Fruit fly (Drosophila melanogaster) whole organism, embryonic: ENCODE measurements around the gene vito.

Experiments used
- Awh ChIP-seq: fragments of 200-800 bp; sonication (Bioruptor generic); IDR thresholded peaks from 2 replicates; pipeline ENCODE4, ENCODE4 v1.3.6; 2022; ENCODE audit warnings: missing biosample characterization, missing genetic modification characterization
- Bdp1 ChIP-seq: fragments of 200-800 bp; sonication (Bioruptor generic); optimal IDR thresholded peaks from 3 replicates; lab custom pipeline; 2016; ENCODE audit warnings: missing biosample characterization, missing genetic modification characterization
- CG10366 ChIP-seq: fragments of 200-800 bp; sonication (Bioruptor generic); IDR thresholded peaks from 2 replicates; pipeline ENCODE4 v1.3.6; 2022; ENCODE audit warnings: missing biosample characterization, missing genetic modification characterization
- CG12769 ChIP-seq: fragments of 200-800 bp; sonication (Bioruptor generic); optimal IDR thresholded peaks from 2 replicates; lab custom pipeline; 2019; ENCODE audit warnings: missing biosample characterization, mild to moderate bottlenecking, missing genetic modification characterization, moderate library complexity
- CG13624 ChIP-seq: fragments of 200-800 bp; sonication (Bioruptor generic); optimal IDR thresholded peaks from 2 replicates; lab custom pipeline; 2016; ENCODE audit warnings: missing biosample characterization, missing genetic modification characterization
- CG13894 ChIP-seq: fragments of 200-800 bp; sonication (Bioruptor generic); optimal IDR thresholded peaks from 3 replicates; lab custom pipeline; 2018; ENCODE audit warnings: missing biosample characterization, mild to moderate bottlenecking, missing genetic modification characterization, moderate library complexity
- CG15073 ChIP-seq: fragments of 200-800 bp; sonication (Bioruptor generic); optimal IDR thresholded peaks from 2 replicates; lab custom pipeline; 2016; ENCODE audit warnings: missing biosample characterization, missing genetic modification characterization
- CG15479 ChIP-seq: fragments of 200-800 bp; sonication (Bioruptor generic); optimal IDR thresholded peaks from 3 replicates; lab custom pipeline; 2019; ENCODE audit warnings: missing biosample characterization, mild to moderate bottlenecking, missing genetic modification characterization, moderate library complexity
- CG1603 ChIP-seq: fragments of 200-800 bp; sonication (Bioruptor generic); optimal IDR thresholded peaks from 2 replicates; lab custom pipeline; 2019; ENCODE audit warnings: missing biosample characterization, mild to moderate bottlenecking, missing genetic modification characterization, moderate library complexity
- CG17361 ChIP-seq: fragments of 200-800 bp; sonication (Bioruptor generic); IDR thresholded peaks from 3 replicates; pipeline ENCODE4 v1.3.6; 2022; ENCODE audit warnings: missing biosample characterization, missing genetic modification characterization
- CG18011 ChIP-seq: fragments of 200-800 bp; sonication (Bioruptor generic); optimal IDR thresholded peaks from 2 replicates; lab custom pipeline; 2017; ENCODE audit warnings: missing biosample characterization, missing genetic modification characterization, mild to moderate bottlenecking, moderate library complexity, missing genotype
- CG18764 ChIP-seq: fragments of 200-800 bp; sonication (Bioruptor generic); optimal IDR thresholded peaks from 3 replicates; lab custom pipeline; 2016; ENCODE audit warnings: missing biosample characterization, missing genetic modification characterization
- CG2875 ChIP-seq: fragments of 200-800 bp; sonication (Bioruptor generic); optimal IDR thresholded peaks from 2 replicates; lab custom pipeline; 2017; ENCODE audit warnings: missing biosample characterization, mild to moderate bottlenecking, missing genetic modification characterization, missing genetic modification reagents
- CG30403 ChIP-seq: fragments of 200-800 bp; sonication (Bioruptor generic); optimal IDR thresholded peaks from 3 replicates; lab custom pipeline; 2016; ENCODE audit warnings: missing biosample characterization, missing genetic modification characterization
- CG34422 ChIP-seq: fragments of 200-800 bp; sonication (Bioruptor generic); IDR thresholded peaks from 3 replicates; pipeline ENCODE4 v1.3.6; 2022; ENCODE audit warnings: missing biosample characterization, missing genetic modification characterization
- CG5245 ChIP-seq: fragments of 200-800 bp; sonication (Bioruptor generic); optimal IDR thresholded peaks from 3 replicates; lab custom pipeline; 2016; ENCODE audit warnings: missing biosample characterization, missing genetic modification characterization
- CG7556 ChIP-seq: fragments of 200-800 bp; sonication (Bioruptor generic); optimal IDR thresholded peaks from 2 replicates; lab custom pipeline; 2017; ENCODE audit warnings: missing biosample characterization, mild to moderate bottlenecking, missing genetic modification characterization
- CG9727 ChIP-seq: fragments of 200-800 bp; sonication (Bioruptor generic); optimal IDR thresholded peaks from 3 replicates; lab custom pipeline; 2017; ENCODE audit warnings: missing biosample characterization, mild to moderate bottlenecking, missing genetic modification characterization
- CG9876 ChIP-seq: fragments of 200-800 bp; sonication (Bioruptor generic); optimal IDR thresholded peaks from 2 replicates; lab custom pipeline; 2016; ENCODE audit warnings: missing biosample characterization, missing genetic modification characterization
- CkIIα-i1 ChIP-seq: fragments of 200-800 bp; sonication (Bioruptor generic); IDR thresholded peaks from 2 replicates; pipeline ENCODE4 v1.3.6; 2022; ENCODE audit warnings: missing biosample characterization, missing genetic modification characterization
- Dbx ChIP-seq: fragments of 200-800 bp; sonication (Bioruptor generic); IDR thresholded peaks from 3 replicates; pipeline ENCODE4 v1.3.6; 2022; ENCODE audit warnings: missing biosample characterization, missing genetic modification characterization
- ERR ChIP-seq: fragments of 200-800 bp; sonication (Bioruptor generic); optimal IDR thresholded peaks from 2 replicates; lab custom pipeline; 2016; ENCODE audit warnings: missing biosample characterization, missing genetic modification characterization
- Gsc ChIP-seq: fragments of 200-800 bp; sonication (Bioruptor generic); IDR thresholded peaks from 2 replicates; pipeline ENCODE4 v1.3.6; 2022; ENCODE audit warnings: missing biosample characterization, missing genetic modification characterization
- H15 ChIP-seq: fragments of 200-800 bp; sonication (Bioruptor generic); IDR thresholded peaks from 3 replicates; pipeline ENCODE4 v1.3.6; 2022; ENCODE audit warnings: missing biosample characterization, missing genetic modification characterization
- Med ChIP-seq: fragments of 200-800 bp; sonication (Bioruptor generic); peaks from one replicate; lab custom pipeline; 2016; ENCODE audit warnings: missing biosample characterization, missing genetic modification characterization, mild to moderate bottlenecking, inconsistent platforms, moderate library complexity
- Myb ChIP-seq: fragments of 200-800 bp; sonication (Bioruptor generic); optimal IDR thresholded peaks from 2 replicates; lab custom pipeline; 2016; ENCODE audit warnings: missing biosample characterization, missing genetic modification characterization
- ab ChIP-seq: fragments of 200-800 bp; sonication (Bioruptor generic); optimal IDR thresholded peaks from 2 replicates; lab custom pipeline; 2016; ENCODE audit warnings: missing biosample characterization, missing genetic modification characterization
- abd-A ChIP-seq: fragments of 200-800 bp; sonication (Bioruptor generic); optimal IDR thresholded peaks from 3 replicates; lab custom pipeline; 2019; ENCODE audit warnings: missing biosample characterization, mild to moderate bottlenecking, missing genetic modification characterization, moderate library complexity
- cato ChIP-seq: fragments of 200-800 bp; sonication (Bioruptor generic); optimal IDR thresholded peaks from 2 replicates; lab custom pipeline; 2016; ENCODE audit warnings: missing biosample characterization, missing genetic modification characterization, borderline replicate concordance
- chinmo ChIP-seq: fragments of 200-800 bp; sonication (Bioruptor generic); IDR thresholded peaks from 4 replicates; pipeline ENCODE4 v1.3.6; 2022; ENCODE audit warnings: missing biosample characterization, missing genetic modification characterization; ENCODE audit not compliant: partially characterized antibody
- chn ChIP-seq: fragments of 200-800 bp; sonication (Bioruptor generic); optimal IDR thresholded peaks from 2 replicates; lab custom pipeline; 2016; ENCODE audit warnings: missing biosample characterization, missing genetic modification characterization
- croc ChIP-seq: fragments of 200-800 bp; sonication (Bioruptor generic); conservative IDR thresholded peaks from 3 replicates; pipeline ENCODE4 v1.3.6; 2022; ENCODE audit warnings: missing biosample characterization, missing genetic modification characterization
- dimm ChIP-seq: fragments of 200-800 bp; sonication (Bioruptor generic); IDR thresholded peaks from 2 replicates; pipeline ENCODE4 v1.3.6; 2022; ENCODE audit warnings: missing biosample characterization, missing genetic modification characterization
- emc ChIP-seq: fragments of 200-800 bp; sonication (Bioruptor generic); optimal IDR thresholded peaks from 2 replicates; lab custom pipeline; 2016; ENCODE audit warnings: missing biosample characterization, missing genetic modification characterization
- esg ChIP-seq: fragments of 200-800 bp; sonication (Bioruptor generic); conservative IDR thresholded peaks from 2 replicates; pipeline ENCODE4 v1.3.6; 2022; ENCODE audit warnings: missing biosample characterization, missing genetic modification characterization
- fru ChIP-seq: fragments of >200 bp; optimal IDR thresholded peaks from 2 replicates; lab custom pipeline; 2017
- gem ChIP-seq: fragments of 200-800 bp; sonication (Bioruptor generic); optimal IDR thresholded peaks from 2 replicates; lab custom pipeline; 2019; ENCODE audit warnings: missing biosample characterization, mild to moderate bottlenecking, missing genetic modification characterization, moderate library complexity
- gt ChIP-seq: fragments of 200-800 bp; sonication (Bioruptor generic); IDR thresholded peaks from 2 replicates; pipeline ENCODE4 v1.3.6; 2022; ENCODE audit warnings: missing biosample characterization, missing genetic modification characterization
- kah ChIP-seq: fragments of 200-800 bp; sonication (Bioruptor generic); optimal IDR thresholded peaks from 2 replicates; lab custom pipeline; 2018; ENCODE audit warnings: missing biosample characterization, mild to moderate bottlenecking, missing genetic modification characterization
- lilli ChIP-seq: fragments of 200-800 bp; sonication (Bioruptor generic); optimal IDR thresholded peaks from 3 replicates; lab custom pipeline; 2016; ENCODE audit warnings: missing biosample characterization, missing genetic modification characterization
- lov ChIP-seq, 2 experiments: fragments of 200-800 bp in 1 of 2; fragments of >200 bp in 1 of 2; sonication (Bioruptor generic) in 1 of 2; IDR thresholded peaks in 1 of 2; optimal IDR thresholded peaks in 1 of 2; 2 replicates in 1 of 2; 3 replicates in 1 of 2; pipeline versions ENCODE4 v1.3.6 to Lab custom; 2017 to 2022; ENCODE audit warnings: missing biosample characterization in 1 of 2, missing genetic modification characterization in 1 of 2
- pho ChIP-seq: fragments of 200-800 bp; sonication (Bioruptor generic); optimal IDR thresholded peaks from 2 replicates; lab custom pipeline; 2016; ENCODE audit warnings: missing biosample characterization, missing genetic modification characterization
- phol ChIP-seq: fragments of 200-800 bp; sonication (Bioruptor generic); optimal IDR thresholded peaks from 3 replicates; lab custom pipeline; 2018; ENCODE audit warnings: missing biosample characterization, mild to moderate bottlenecking, missing genetic modification characterization, moderate library complexity
- row ChIP-seq: fragments of 200-800 bp; sonication (Bioruptor generic); IDR thresholded peaks from 3 replicates; pipeline ENCODE4 v1.3.6; 2022; ENCODE audit warnings: missing biosample characterization, missing genetic modification characterization
- sc ChIP-seq, 3 experiments: fragments of >200 bp in 2 of 3; fragments of 200-800 bp in 1 of 3; sonication (Bioruptor generic) in 1 of 3; optimal IDR thresholded peaks; 2 replicates in 2 of 3; 3 replicates in 1 of 3; lab custom pipeline; 2017; ENCODE audit warnings: mild to moderate bottlenecking in 1 of 3, missing biosample characterization in 1 of 3, missing genetic modification characterization in 1 of 3, missing genetic modification reagents in 1 of 3
- sens ChIP-seq: fragments of 200-800 bp; sonication (Bioruptor generic); peaks from one replicate; lab custom pipeline; 2016; ENCODE audit warnings: missing biosample characterization, missing genetic modification characterization
- sima ChIP-seq: fragments of 200-800 bp; sonication (Bioruptor generic); optimal IDR thresholded peaks from 2 replicates; lab custom pipeline; 2016; ENCODE audit warnings: missing biosample characterization, missing genetic modification characterization
- sr ChIP-seq: fragments of 200-800 bp; sonication (Bioruptor generic); IDR thresholded peaks from 3 replicates; pipeline ENCODE4 v1.3.6; 2022; ENCODE audit warnings: missing biosample characterization, missing genetic modification characterization
- vvl ChIP-seq: fragments of 200-800 bp; sonication (Bioruptor generic); IDR thresholded peaks from 2 replicates; pipeline ENCODE4 v1.3.6; 2022; ENCODE audit warnings: missing biosample characterization, missing genetic modification characterization
- wek ChIP-seq: fragments of 200-800 bp; sonication (Bioruptor generic); optimal IDR thresholded peaks from 3 replicates; lab custom pipeline; 2018; ENCODE audit warnings: missing biosample characterization, mild to moderate bottlenecking, missing genetic modification characterization, moderate library complexity

vito gene

dm6 chr3L:5789663-5790062 lies 12.5 kb upstream of the vito start (continued):
- TF ChIP-seq CG2875, result no peak
- peak; percentile 57 for TF ChIP-seq gem (tag; lab: Kevin White, UChicago)
- peak; percentile 92 for TF ChIP-seq Med
- peak; percentile 5 for TF ChIP-seq CG7556 (GFP tag; lab: Kevin White, UChicago)
- 0 out of 3 replicates have a peak, but pooled peaks have one; percentile 31 for TF ChIP-seq Dbx (GFP tag; lab: Robert Waterston, UW)
- TF ChIP-seq CG13894 (tag; lab: Kevin White, UChicago), result peak; percentile 10
- TF ChIP-seq sens (GFP tag; lab: Kevin White, UChicago), result peak; percentile 94
- TF ChIP-seq CG18011, result peak; percentile 8
- TF ChIP-seq pho (GFP tag; lab: Kevin White, UChicago), result peak; percentile 50
- TF ChIP-seq CG15073, result no peak
- TF ChIP-seq wek (GFP tag; lab: Kevin White, UChicago), result no peak
- peak; percentile 58 for TF ChIP-seq lilli
- peak; percentile 47 for TF ChIP-seq CG30403 (GFP tag; lab: Kevin White, UChicago)
- peak; percentile 35 for TF ChIP-seq phol
- TF ChIP-seq row, result peak; percentile 20; the same call in 1 of the 3 replicates

- no peak for TF ChIP-seq cato
- 0 out of 4 replicates have a peak, but pooled peaks have one; percentile 8 for TF ChIP-seq chinmo (GFP tag; lab: Robert Waterston, UW)
- peak; percentile 27 for TF ChIP-seq CG12769 (tag; lab: Kevin White, UChicago)
- TF ChIP-seq esg (GFP tag; lab: Robert Waterston, UW), result no peak
- no peak for TF ChIP-seq CG10366 (GFP tag; lab: Robert Waterston, UW)
- TF ChIP-seq CG13624, result peak; percentile 31
- TF ChIP-seq CG18764 (GFP tag; lab: Kevin White, UChicago), result no peak
- peak; percentile 90 for TF ChIP-seq CG13894 (tag; lab: Kevin White, UChicago)
- TF ChIP-seq, all 482 proteins: peak for 4
Observed at dm6 chr3L:5788823-5789222, 11.7 kb upstream of the vito start.

dm6 chr3L:5787476-5787875 lies 10.3 kb upstream of the vito start:
- TF ChIP-seq sr (peak; percentile 82), CG17361 (GFP tag; lab: Robert Waterston, UW) (no peak), gt (GFP tag; lab: Robert Waterston, UW) (no peak), emc (GFP tag; lab: Kevin White, UChicago) (no peak), CG1603 (tag; lab: Kevin White, UChicago) (no peak), chn (no peak), croc (GFP tag; lab: Robert Waterston, UW) (no peak), sc (optimal IDR thresholded peaks at IDR 0.05; lab: Kevin White, UChicago) (no peak), sc (GFP tag; optimal IDR thresholded peaks at IDR 0.05; lab: Kevin White, UChicago) (no peak), ab (GFP tag; lab: Kevin White, UChicago) (no peak), sima (no peak), Bdp1 (GFP tag; lab: Kevin White, UChicago) (no peak), Gsc (no peak), CG9876 (no peak), Myb (GFP tag; lab: Kevin White, UChicago) (no peak), CG15479 (GFP tag; lab: Kevin White, UChicago) (peak; percentile 44), CkIIα-i1 (GFP tag; lab: Robert Waterston, UW) (no peak), CG9727 (GFP tag; lab: Kevin White, UChicago) (no peak), abd-A (tag; lab: Kevin White, UChicago) (peak; percentile 52), CG5245 (GFP tag; lab: Kevin White, UChicago) (no peak), CG34422 (GFP tag; lab: Robert Waterston, UW) (no peak), lov (optimal IDR thresholded peaks at IDR 0.05; lab: Kevin White, UChicago) (no peak), lov (GFP tag; IDR thresholded peaks at IDR 0.05; lab: Robert Waterston, UW) (no peak), dimm (GFP tag; lab: Robert Waterston, UW) (no peak), fru (lab: Kevin White, UChicago) (no peak), vvl (GFP tag; lab: Robert Waterston, UW) (peak; percentile 36; the same call in 1 of the 2 replicates), H15 (GFP tag; lab: Robert Waterston, UW) (no peak), ERR (GFP tag; lab: Kevin White, UChicago) (no peak), kah (GFP tag; lab: Kevin White, UChicago) (no peak), Awh (GFP tag; lab: Robert Waterston, UW) (peak; percentile 84)
